Worm (Caenorhabditis elegans) whole organism, L4 larva: ENCODE results near the gene K08D8.1.

Source experiments
- ZK546.5 ChIP-seq, 2 experiments: sonication (generic microtip); optimal IDR thresholded peaks; 2 replicates each; lab custom pipeline; 2017; ENCODE audit warnings: missing biosample characterization in 2 of 2, missing genetic modification characterization in 2 of 2
- lin-13 ChIP-seq: fragments of 150-350 bp; optimal IDR thresholded peaks from 2 replicates; lab custom pipeline; 2014; ENCODE audit warnings: missing biosample characterization, missing genetic modification reagents, missing genetic modification characterization

DNA sequence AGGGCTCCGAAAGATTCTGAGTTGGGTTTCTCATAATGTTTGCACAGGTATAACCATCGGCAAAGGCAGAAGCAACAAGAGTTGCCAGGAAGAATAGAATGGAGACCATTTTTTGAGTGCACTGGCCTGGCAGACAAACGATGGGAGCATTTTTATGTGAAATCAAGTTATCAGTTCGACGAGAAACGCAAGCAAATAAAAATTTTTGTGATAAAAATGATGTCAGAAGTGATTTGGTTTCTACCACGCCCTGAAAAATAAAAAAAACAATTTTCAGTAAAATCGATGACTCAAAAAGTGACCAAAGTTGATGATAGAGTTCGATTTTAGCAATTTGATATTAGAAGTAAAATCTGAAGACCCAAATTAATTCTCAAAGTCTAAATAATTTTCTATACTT lies 17.6 kb downstream of the K08D8.1 start, which contains the start of gene K08D8.4:
- TF ChIP-seq lin-13 (GFP tag; lab: Kevin White, UChicago) (no peak), ZK546.5 (tag; optimal IDR thresholded peaks at IDR 0.05; lab: Kevin White, UChicago) (no peak)
